Worm (Caenorhabditis elegans) whole organism, L2 larva: Measurements from ENCODE around the gene eef-1B.1.

ENCODE experiments used
- ZK546.5 ChIP-seq: sonication (generic microtip); optimal IDR thresholded peaks from 2 replicates; lab custom pipeline; 2017; ENCODE audit warnings: missing biosample characterization, missing genetic modification characterization
- ama-1 ChIP-seq: fragments of 150-350 bp; optimal IDR thresholded peaks from 2 replicates; lab custom pipeline; 2018; ENCODE audit warnings: inconsistent platforms
- ceh-82 ChIP-seq: fragments of 150-350 bp; optimal IDR thresholded peaks from 2 replicates; lab custom pipeline; 2014; ENCODE audit warnings: missing biosample characterization, missing genetic modification characterization
- elt-3 ChIP-seq: sonication (generic microtip); optimal IDR thresholded peaks from 2 replicates; lab custom pipeline; 2017; ENCODE audit warnings: missing biosample characterization, missing genetic modification characterization
- lin-11 ChIP-seq: fragments of 150-350 bp; sonication (generic microtip); optimal IDR thresholded peaks from 2 replicates; lab custom pipeline; 2014; ENCODE audit warnings: missing biosample characterization, missing genetic modification characterization, inconsistent platforms, mixed read lengths
- snpc-4 ChIP-seq: fragments of 150-350 bp; optimal IDR thresholded peaks from 2 replicates; lab custom pipeline; 2014; ENCODE audit warnings: missing biosample characterization, missing genetic modification characterization
- zag-1 ChIP-seq: fragments of 150-350 bp; optimal IDR thresholded peaks from 2 replicates; lab custom pipeline; 2014; ENCODE audit warnings: missing biosample characterization, missing genetic modification characterization
- ztf-4 ChIP-seq: fragments of 150-350 bp; optimal IDR thresholded peaks from 2 replicates; lab custom pipeline; 2014; ENCODE audit warnings: missing biosample characterization, missing genetic modification characterization

DNA sequence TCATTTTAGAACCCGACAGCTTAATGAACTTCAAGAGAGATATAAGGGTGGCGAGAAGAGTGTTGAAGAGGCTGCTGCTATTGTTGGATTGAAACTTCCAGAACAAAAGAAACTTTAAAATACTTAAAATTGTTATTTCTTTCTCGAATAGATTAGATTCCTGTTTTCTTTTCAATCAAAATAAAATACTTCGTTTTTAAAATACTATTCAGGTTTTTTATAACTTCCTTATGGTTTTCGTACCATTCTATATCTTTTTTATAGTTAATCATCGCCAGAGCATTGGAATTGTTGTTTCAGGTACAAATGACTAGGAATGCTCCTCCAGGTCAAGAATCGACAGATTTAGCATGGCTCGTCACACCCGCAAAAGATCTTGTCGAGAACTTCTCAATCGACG is 31.8 kb downstream of the eef-1B.1 start, which contains the start of gene kle-2:
- TF ChIP-seq zag-1 (tag; lab: Kevin White, UChicago) (no peak), ceh-82 (no peak), elt-3 (no peak), lin-11 (tag; lab: Kevin White, UChicago) (no peak), ama-1 (no peak), ztf-4 (tag; lab: Kevin White, UChicago) (no peak), ZK546.5 (no peak), snpc-4 (tag; lab: Kevin White, UChicago) (no peak)
